Worm (Caenorhabditis elegans): ENCODE data around the gene F44D12.16.

F44D12.16 gene

ce11 chrIV:10017633-10018032 lies 11.2 kb upstream of the F44D12.16 start, which contains the start of gene F44D12.2:
Gene F44D12.2 (minus strand): TSS chrIV:10017733.
- TF ChIP-seq egl-18 (GFP tag; IDR thresholded peaks at IDR 0.05) (no peak), D2030.7 (GFP tag; IDR thresholded peaks at IDR 0.05) (no peak), lir-1 (GFP tag; conservative IDR thresholded peaks at IDR 0.05) (no peak), ZK185.1 (tag; optimal IDR thresholded peaks at IDR 0.05; ENCODE audit: poor library complexity, severe bottlenecking) (no peak), attf-5 (GFP tag; optimal IDR thresholded peaks at IDR 0.05) (no peak), ztf-18 (tag; optimal IDR thresholded peaks at IDR 0.05) (no peak), F22D6.2 (tag; optimal IDR thresholded peaks at IDR 0.05) (no peak), B0261.1 (tag; optimal IDR thresholded peaks at IDR 0.05) (no peak), bed-2 (GFP tag; IDR thresholded peaks at IDR 0.05) (no peak), ztf-25 (GFP tag; IDR thresholded peaks at IDR 0.05) (no peak), nhr-179 (tag; optimal IDR thresholded peaks at IDR 0.05) (no peak)

- TF ChIP-seq ceh-27 (GFP tag; optimal IDR thresholded peaks at IDR 0.05) (no peak), ceh-100 (GFP tag; IDR thresholded peaks at IDR 0.05) (no peak), attf-5 (GFP tag; optimal IDR thresholded peaks at IDR 0.05) (no peak), hrde-1 (tag; optimal IDR thresholded peaks at IDR 0.05; ENCODE audit: borderline replicate concordance) (no peak), nhr-120 (GFP tag; IDR thresholded peaks at IDR 0.05) (no peak), F23B12.7 (tag; optimal IDR thresholded peaks at IDR 0.05; ENCODE audit: insufficient read depth) (no peak), unc-130 (GFP tag; optimal IDR thresholded peaks at IDR 0.05) (no peak), ets-4 (GFP tag; optimal IDR thresholded peaks at IDR 0.05) (no peak), F57A8.1 (GFP tag; optimal IDR thresholded peaks at IDR 0.05) (no peak), lin-26 (GFP tag; IDR thresholded peaks at IDR 0.05) (no peak), ceh-40 (GFP tag; IDR thresholded peaks at IDR 0.05) (no peak), mes-4 (tag; optimal IDR thresholded peaks at IDR 0.05) (no peak), Y53G8AR.9 (GFP tag; conservative IDR thresholded peaks at IDR 0.05) (no peak), C17E4.6 (GFP tag; IDR thresholded peaks at IDR 0.05) (no peak), rpc-1 (optimal IDR thresholded peaks at IDR 0.05) (no peak), rpc-1 (tag; optimal IDR thresholded peaks at IDR 0.05) (no peak), K12H6.12 (tag; optimal IDR thresholded peaks at IDR 0.05) (no peak), mcd-1 (GFP tag; IDR thresholded peaks at IDR 0.05) (no peak), nfya-2 (GFP tag; IDR thresholded peaks at IDR 0.05) (no peak), xnd-1 (tag; optimal IDR thresholded peaks at IDR 0.05) (no peak)
Observed at ce11 chrIV:10021283-10021682, 7.6 kb upstream of the F44D12.16 start, which contains the start of gene F44D12.19. Gene F44D12.19 (plus strand): TSS chrIV:10021583.

- TF ChIP-seq dpff-1 (tag; optimal IDR thresholded peaks at IDR 0.05) = no peak
- no peak for TF ChIP-seq dox-1 (GFP tag; IDR thresholded peaks at IDR 0.05)
- TF ChIP-seq hrde-1 (tag; optimal IDR thresholded peaks at IDR 0.05; ENCODE audit: borderline replicate concordance) = no peak
- no peak for TF ChIP-seq C06A6.2 (GFP tag; conservative IDR thresholded peaks at IDR 0.05)
- TF ChIP-seq fkh-3 (tag; optimal IDR thresholded peaks at IDR 0.05) = no peak
- TF ChIP-seq somi-1 (GFP tag; optimal IDR thresholded peaks at IDR 0.05) = no peak
- no peak for TF ChIP-seq hlh-26 (GFP tag; conservative IDR thresholded peaks at IDR 0.05)
- TF ChIP-seq D2030.7 (GFP tag; IDR thresholded peaks at IDR 0.05) = no peak
- TF ChIP-seq madf-10 (tag; optimal IDR thresholded peaks at IDR 0.05) = no peak
- TF ChIP-seq ztf-22 (GFP tag; optimal IDR thresholded peaks at IDR 0.05) = no peak
- TF ChIP-seq lsl-1 (GFP tag; optimal IDR thresholded peaks at IDR 0.05) = no peak
Observed at ce11 chrIV:10022991-10023390, 5.9 kb upstream of the F44D12.16 start, which contains the start of gene F44D12.8. Gene F44D12.8 (plus strand): TSS chrIV:10023291.
